Worm (Caenorhabditis elegans): ENCODE results near the gene str-32.

Gene str-32

DNA sequence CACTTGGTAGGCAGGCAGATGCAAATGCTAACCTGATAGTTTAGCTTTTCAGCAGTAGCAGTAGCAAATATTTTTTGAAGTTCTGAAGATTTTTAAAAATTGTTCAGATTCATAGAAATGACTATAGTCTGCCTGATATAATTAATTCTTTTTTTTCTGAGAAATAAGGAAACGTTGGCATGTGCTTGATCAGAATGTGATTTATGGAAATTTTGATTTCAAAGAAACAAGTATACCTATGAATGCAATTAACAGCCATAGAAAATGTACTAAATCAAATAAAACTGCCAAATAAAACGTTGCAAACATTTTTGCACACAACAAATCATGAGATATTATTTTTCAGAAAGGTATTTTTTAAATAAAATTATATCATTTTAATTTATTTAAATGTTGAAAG lies 10.7 kb downstream of the str-32 start:
- no peak for TF ChIP-seq mdl-1 (tag; optimal IDR thresholded peaks at IDR 0.05)
- TF ChIP-seq nhr-11 (tag; optimal IDR thresholded peaks at IDR 0.05), result peak; percentile 56

DNA sequence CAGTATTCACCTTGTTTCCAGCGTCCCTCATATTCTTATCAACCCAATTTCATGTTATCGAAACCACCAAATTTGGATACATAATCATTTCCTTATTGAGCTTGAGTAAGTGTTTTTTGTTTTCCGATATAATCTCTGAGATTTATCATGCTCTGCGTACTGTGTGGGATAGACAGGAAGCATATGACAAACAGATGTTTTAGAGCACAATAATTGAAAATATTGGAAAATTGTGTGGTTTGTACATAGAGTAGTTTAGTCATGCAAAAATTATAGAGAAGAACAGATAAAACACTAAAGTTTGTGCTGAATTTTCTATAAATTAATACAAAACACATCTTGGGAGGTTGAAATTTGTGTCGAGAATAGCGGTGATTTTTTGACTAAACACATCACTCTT lies 12.6 kb downstream of the str-32 start:
- TF ChIP-seq elt-1 (tag; optimal IDR thresholded peaks at IDR 0.05) (no peak), skn-1 (tag; optimal IDR thresholded peaks at IDR 0.05) (no peak), nhr-11 (tag; optimal IDR thresholded peaks at IDR 0.05) (no peak), egl-27 (tag; optimal IDR thresholded peaks at IDR 0.05) (no peak), ztf-11 (tag; optimal IDR thresholded peaks at IDR 0.05) (no peak)

DNA sequence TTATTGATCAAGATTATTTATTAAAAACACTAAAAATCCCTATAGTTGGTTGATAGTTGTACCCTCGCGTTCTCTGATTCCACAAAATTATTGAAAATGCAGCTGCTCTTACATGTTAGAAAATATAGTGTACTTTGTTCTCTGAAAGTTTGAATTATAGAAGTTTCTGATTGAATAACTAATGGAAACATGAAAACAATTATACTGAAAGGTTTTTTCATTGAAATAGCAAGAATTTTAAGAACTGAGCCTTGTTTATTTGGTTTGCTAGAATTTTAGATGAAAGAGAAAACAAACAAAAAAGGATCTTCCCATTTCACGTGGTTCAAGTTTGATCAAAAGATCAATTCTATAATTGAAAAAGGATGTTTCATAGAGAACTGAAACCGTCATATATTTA lies 13.7 kb downstream of the str-32 start:
- no peak for TF ChIP-seq nfya-1 (tag; optimal IDR thresholded peaks at IDR 0.05; ENCODE audit: insufficient read depth)
- no peak for TF ChIP-seq fkh-10 (GFP tag; optimal IDR thresholded peaks at IDR 0.05)
- no peak for TF ChIP-seq lsy-12 (tag; optimal IDR thresholded peaks at IDR 0.05)
- TF ChIP-seq elt-1 (tag; optimal IDR thresholded peaks at IDR 0.05), result no peak
- TF ChIP-seq sea-2 (GFP tag; optimal IDR thresholded peaks at IDR 0.05), result no peak

DNA sequence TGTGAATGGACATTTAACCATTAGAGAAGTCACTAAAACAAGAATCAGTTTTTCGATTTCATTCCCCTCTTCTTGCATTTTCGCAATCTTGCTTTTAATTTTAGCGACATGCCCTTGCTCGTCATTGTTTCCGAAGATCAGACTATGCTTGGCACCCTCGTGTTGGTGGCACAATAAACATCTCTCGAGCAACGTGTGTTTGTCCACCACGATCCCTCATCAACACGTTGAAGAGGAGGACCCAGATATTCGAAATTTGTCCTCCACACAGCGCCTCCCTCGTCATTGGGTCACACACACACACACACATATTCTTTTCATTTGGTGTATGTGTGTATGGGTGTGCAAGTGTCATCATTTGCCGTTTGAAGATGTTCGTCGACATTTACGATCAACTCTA lies 15.9 kb downstream of the str-32 start, which contains the start of gene srd-32:
TSS of gene srd-32 (plus strand) at position 301 of the 400 bp plus-strand sequence.
- TF ChIP-seq pqm-1 (tag; optimal IDR thresholded peaks at IDR 0.05) (no peak), unc-39 (tag; optimal IDR thresholded peaks at IDR 0.05) (no peak), nhr-12 (tag; optimal IDR thresholded peaks at IDR 0.05) (no peak), nfya-1 (tag; optimal IDR thresholded peaks at IDR 0.05; ENCODE audit: insufficient read depth) (no peak), nhr-11 (tag; optimal IDR thresholded peaks at IDR 0.05) (no peak), sea-2 (GFP tag; optimal IDR thresholded peaks at IDR 0.05) (no peak), ztf-4 (tag; optimal IDR thresholded peaks at IDR 0.05) (no peak), nhr-237 (tag; optimal IDR thresholded peaks at IDR 0.05) (no peak), egl-5 (tag; optimal IDR thresholded peaks at IDR 0.05) (no peak), ama-1 (optimal IDR thresholded peaks at IDR 0.05) (no peak), R02D3.7 (tag; optimal IDR thresholded peaks at IDR 0.05) (no peak), fos-1 (tag; optimal IDR thresholded peaks at IDR 0.05) (no peak), nhr-28 (tag; optimal IDR thresholded peaks at IDR 0.05) (no peak), fkh-2 (tag; optimal IDR thresholded peaks at IDR 0.05) (no peak), zag-1 (tag; optimal IDR thresholded peaks at IDR 0.05) (no peak), elt-1 (tag; optimal IDR thresholded peaks at IDR 0.05) (no peak), snpc-4 (tag; optimal IDR thresholded peaks at IDR 0.05) (no peak), eor-1 (tag; optimal IDR thresholded peaks at IDR 0.05) (no peak)

DNA sequence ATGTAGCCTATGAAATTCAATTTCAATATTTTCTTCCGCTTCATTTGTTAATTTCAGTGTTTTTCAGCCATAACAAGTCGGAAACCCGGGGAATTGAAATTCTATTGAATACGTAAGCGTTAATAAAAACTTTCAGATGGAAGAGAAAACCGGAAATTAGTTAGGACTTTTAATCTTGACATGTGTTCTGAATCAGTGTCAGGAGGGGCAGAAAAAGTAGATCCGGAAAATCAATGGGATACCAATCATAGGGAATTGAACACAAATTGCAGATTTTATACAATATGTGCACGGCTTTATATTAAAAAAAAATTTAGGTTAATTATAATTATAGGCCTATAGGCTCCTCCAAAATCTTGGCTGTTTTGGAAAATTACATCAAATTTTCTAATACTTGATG lies 16.9 kb downstream of the str-32 start:
- TF ChIP-seq pqm-1 (tag; optimal IDR thresholded peaks at IDR 0.05), result no peak
- TF ChIP-seq jun-1 (tag; optimal IDR thresholded peaks at IDR 0.05), result no peak
- no peak for TF ChIP-seq ama-1 (optimal IDR thresholded peaks at IDR 0.05)
- no peak for TF ChIP-seq nhr-237 (tag; optimal IDR thresholded peaks at IDR 0.05)

DNA sequence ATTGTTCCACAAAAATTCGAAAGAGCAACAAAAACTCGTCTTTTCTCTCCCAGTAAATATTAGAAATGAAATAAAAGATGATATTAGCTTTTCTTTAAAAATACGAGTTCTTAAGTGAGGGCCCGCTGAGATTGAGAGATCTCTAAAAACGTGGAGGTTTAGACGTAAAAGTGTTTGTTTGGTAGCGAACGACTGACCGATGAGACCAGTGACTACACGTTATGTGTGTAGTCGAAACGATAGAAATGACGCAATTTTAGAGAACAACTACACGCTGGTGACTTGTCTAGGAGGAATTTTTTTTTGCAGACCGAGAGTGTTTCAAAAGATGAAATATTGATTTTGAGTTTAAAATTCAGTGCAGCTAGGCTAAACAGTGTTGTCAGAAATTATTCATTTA lies 18.5 kb downstream of the str-32 start, which contains the start of gene C37H5.13:
TSS of gene C37H5.13 (minus strand) at position 229 of the 400 bp plus-strand sequence.
- no peak for TF ChIP-seq tbx-2 (tag; optimal IDR thresholded peaks at IDR 0.05)
- TF ChIP-seq pha-4 (tag; optimal IDR thresholded peaks at IDR 0.05), result peak; percentile 74
- no peak for TF ChIP-seq elt-3 (tag; optimal IDR thresholded peaks at IDR 0.05)
- TF ChIP-seq nhr-76 (tag; optimal IDR thresholded peaks at IDR 0.05), result no peak
- no peak for TF ChIP-seq lsy-12 (tag; optimal IDR thresholded peaks at IDR 0.05)
- TF ChIP-seq aly-2 (tag; optimal IDR thresholded peaks at IDR 0.05), result no peak
- no peak for TF ChIP-seq elt-2 (tag; optimal IDR thresholded peaks at IDR 0.05)
- peak; percentile 24 for TF ChIP-seq pqm-1 (tag; optimal IDR thresholded peaks at IDR 0.05)
- TF ChIP-seq unc-39 (tag; optimal IDR thresholded peaks at IDR 0.05), result no peak
- TF ChIP-seq ceh-82 (tag; optimal IDR thresholded peaks at IDR 0.05), result no peak
- TF ChIP-seq eor-1 (tag; optimal IDR thresholded peaks at IDR 0.05), result no peak
- no peak for TF ChIP-seq lin-15B (tag; optimal IDR thresholded peaks at IDR 0.05)
- TF ChIP-seq R02D3.7 (tag; optimal IDR thresholded peaks at IDR 0.05), result no peak
- no peak for TF ChIP-seq ztf-11 (tag; optimal IDR thresholded peaks at IDR 0.05)
- no peak for TF ChIP-seq nhr-43 (tag; optimal IDR thresholded peaks at IDR 0.05; ENCODE audit: poor library complexity, severe bottlenecking)
- no peak for TF ChIP-seq ama-1 (optimal IDR thresholded peaks at IDR 0.05)
- TF ChIP-seq hmg-11 (tag; optimal IDR thresholded peaks at IDR 0.05), result peak; percentile 69
- TF ChIP-seq ztf-4 (tag; optimal IDR thresholded peaks at IDR 0.05), result no peak
- TF ChIP-seq nfya-1 (tag; optimal IDR thresholded peaks at IDR 0.05; ENCODE audit: insufficient read depth), result peak; percentile 27
- TF ChIP-seq mdl-1 (tag; optimal IDR thresholded peaks at IDR 0.05), result no peak
- TF ChIP-seq skn-1 (tag; optimal IDR thresholded peaks at IDR 0.05), result peak; percentile 4
- no peak for TF ChIP-seq ZK546.5 (tag; optimal IDR thresholded peaks at IDR 0.05)
- TF ChIP-seq jun-1 (tag; optimal IDR thresholded peaks at IDR 0.05), result no peak
- no peak for TF ChIP-seq ceh-28 (tag; optimal IDR thresholded peaks at IDR 0.05)
